Fruit fly (Drosophila melanogaster) whole organism, wandering third instar larva: ENCODE measurements around the gene CG13086.

Experiments
- CG32264 ChIP-seq: fragments of 200-800 bp; sonication (Bioruptor generic); optimal IDR thresholded peaks from 2 replicates; lab custom pipeline; 2016; ENCODE audit warnings: missing biosample characterization, missing genetic modification characterization
- CG9705 ChIP-seq: fragments of 200-800 bp; sonication (Bioruptor generic); optimal IDR thresholded peaks from 2 replicates; lab custom pipeline; 2018; ENCODE audit warnings: missing biosample characterization, mild to moderate bottlenecking, missing genetic modification characterization
- CrebA ChIP-seq: fragments of 200-800 bp; sonication (Bioruptor generic); optimal IDR thresholded peaks from 2 replicates; lab custom pipeline; 2016; ENCODE audit warnings: missing biosample characterization, mild to moderate bottlenecking, missing genetic modification characterization, borderline replicate concordance
- Dfd ChIP-seq: fragments of >200 bp; optimal IDR thresholded peaks from 2 replicates; lab custom pipeline; 2017; ENCODE audit warnings: missing biosample characterization, missing genetic modification characterization
- Dif ChIP-seq: fragments of 200-275, 200-300 bp; sonication (Bioruptor generic); optimal IDR thresholded peaks from 2 replicates; lab custom pipeline; 2018; ENCODE audit warnings: missing biosample characterization, missing genetic modification characterization; ENCODE audit not compliant: partially characterized antibody
- GATAd ChIP-seq: sonication (Bioruptor generic); optimal IDR thresholded peaks from 2 replicates; lab custom pipeline; 2016; ENCODE audit warnings: missing biosample characterization, missing genetic modification characterization
- HLH106 ChIP-seq: fragments of 200-800 bp; optimal IDR thresholded peaks from 3 replicates; lab custom pipeline; 2019; ENCODE audit warnings: missing biosample characterization, mild to moderate bottlenecking, missing genetic modification characterization, moderate library complexity
- Hnf4 ChIP-seq: fragments of 200-800 bp; sonication (Bioruptor generic); optimal IDR thresholded peaks from 2 replicates; lab custom pipeline; 2016; ENCODE audit warnings: missing biosample characterization, mild to moderate bottlenecking, missing genetic modification characterization
- Hr83 ChIP-seq: fragments of 200-300 bp; sonication (Bioruptor generic); optimal IDR thresholded peaks from 2 replicates; lab custom pipeline; 2016; ENCODE audit warnings: missing biosample characterization, mild to moderate bottlenecking, missing genetic modification characterization, moderate library complexity; ENCODE audit not compliant: poor library complexity, severe bottlenecking
- Jra ChIP-seq: sonication (Bioruptor generic); optimal IDR thresholded peaks from 2 replicates; lab custom pipeline; 2016; ENCODE audit warnings: missing biosample characterization, missing genetic modification characterization
- Mio ChIP-seq: sonication (Bioruptor generic); optimal IDR thresholded peaks from 2 replicates; lab custom pipeline; 2016; ENCODE audit warnings: missing biosample characterization, missing genetic modification characterization
- OdsH ChIP-seq: fragments of 200-800 bp; sonication (Bioruptor generic); optimal IDR thresholded peaks from 2 replicates; lab custom pipeline; 2016; ENCODE audit warnings: missing biosample characterization, mild to moderate bottlenecking, missing genetic modification characterization
- Sp1 ChIP-seq: fragments of 200-800 bp; sonication (Bioruptor generic); optimal IDR thresholded peaks from 3 replicates; lab custom pipeline; 2019; ENCODE audit warnings: missing biosample characterization, mild to moderate bottlenecking, missing genetic modification characterization, moderate library complexity
- Vsx2 ChIP-seq: fragments of 200-300, 225-300 bp; sonication (Bioruptor generic); optimal IDR thresholded peaks from 2 replicates; lab custom pipeline; 2018; ENCODE audit warnings: missing biosample characterization, missing genetic modification characterization; ENCODE audit not compliant: partially characterized antibody
- br ChIP-seq: fragments of 200-800 bp; sonication (Bioruptor generic); optimal IDR thresholded peaks from 2 replicates; lab custom pipeline; 2016; ENCODE audit warnings: missing biosample characterization, missing genetic modification characterization
- brk ChIP-seq: fragments of 200-800 bp; sonication (Bioruptor generic); optimal IDR thresholded peaks from 2 replicates; lab custom pipeline; 2016; ENCODE audit warnings: missing biosample characterization, mild to moderate bottlenecking, missing genetic modification characterization
- dl ChIP-seq, 2 experiments: fragments of 175-275, 200-275 bp in 1 of 2; fragments of 200-275 bp in 1 of 2; sonication (Bioruptor generic); optimal IDR thresholded peaks; lab custom pipeline; 2018; ENCODE audit warnings: mild to moderate bottlenecking in 2 of 2, missing biosample characterization in 2 of 2, missing genetic modification characterization in 2 of 2, moderate library complexity in 2 of 2; ENCODE audit not compliant: partially characterized antibody in 2 of 2, insufficient read depth in 1 of 2
- dmrt93B ChIP-seq: fragments of 200-800 bp; sonication (Bioruptor generic); optimal IDR thresholded peaks from 2 replicates; lab custom pipeline; 2018; ENCODE audit warnings: missing biosample characterization, mild to moderate bottlenecking, missing genetic modification characterization
- dsf ChIP-seq: sonication (Bioruptor generic); optimal IDR thresholded peaks from 2 replicates; lab custom pipeline; 2016; ENCODE audit warnings: missing biosample characterization, missing genetic modification characterization, borderline replicate concordance
- ey ChIP-seq: fragments of 200-800 bp; sonication (Bioruptor generic); optimal IDR thresholded peaks from 2 replicates; lab custom pipeline; 2016; ENCODE audit warnings: missing biosample characterization, missing genetic modification characterization
- foxo ChIP-seq, 2 experiments: fragments of 200-800 bp; sonication (Bioruptor generic); optimal IDR thresholded peaks; 2 replicates in 1 of 2; 3 replicates in 1 of 2; lab custom pipeline; 2016 to 2017; ENCODE audit warnings: missing biosample characterization in 2 of 2, missing genetic modification characterization in 2 of 2
- fru ChIP-seq: fragments of 200-800 bp; sonication (Bioruptor generic); optimal IDR thresholded peaks from 3 replicates; lab custom pipeline; 2016; ENCODE audit warnings: missing biosample characterization, mild to moderate bottlenecking, missing genetic modification characterization
- h ChIP-seq: fragments of 200-800 bp; sonication (Bioruptor generic); optimal IDR thresholded peaks from 3 replicates; lab custom pipeline; 2016; ENCODE audit warnings: missing biosample characterization, mild to moderate bottlenecking, missing genetic modification characterization
- jim ChIP-seq: fragments of 175-275, 200-325 bp; sonication (Bioruptor generic); optimal IDR thresholded peaks from 2 replicates; lab custom pipeline; 2016; ENCODE audit warnings: missing biosample characterization, mild to moderate bottlenecking, missing genetic modification characterization
- pan ChIP-seq: fragments of >200 bp; optimal IDR thresholded peaks from 2 replicates; lab custom pipeline; 2017
- psq ChIP-seq: fragments of 200-800 bp; sonication (Bioruptor generic); optimal IDR thresholded peaks from 3 replicates; lab custom pipeline; 2017; ENCODE audit warnings: missing biosample characterization, mild to moderate bottlenecking, missing genetic modification characterization, moderate library complexity
- rgr ChIP-seq: fragments of 200-800 bp; sonication (Bioruptor generic); optimal IDR thresholded peaks from 3 replicates; lab custom pipeline; 2016; ENCODE audit warnings: missing biosample characterization, mild to moderate bottlenecking, missing genetic modification characterization
- sage ChIP-seq: fragments of 200-800 bp; sonication (Bioruptor generic); optimal IDR thresholded peaks from 2 replicates; lab custom pipeline; 2016; ENCODE audit warnings: missing biosample characterization, mild to moderate bottlenecking, missing genetic modification characterization
- sv ChIP-seq: fragments of 200-800 bp; sonication (Bioruptor generic); optimal IDR thresholded peaks from 3 replicates; lab custom pipeline; 2016; ENCODE audit warnings: missing biosample characterization, missing genetic modification characterization
- tai ChIP-seq: sonication (Bioruptor generic); optimal IDR thresholded peaks from 2 replicates; lab custom pipeline; 2016; ENCODE audit warnings: missing biosample characterization, missing genetic modification characterization
- woc ChIP-seq: sonication (Bioruptor generic); optimal IDR thresholded peaks from 2 replicates; lab custom pipeline; 2016; ENCODE audit warnings: missing biosample characterization, mild to moderate bottlenecking, missing genetic modification characterization

Gene CG13086

DNA sequence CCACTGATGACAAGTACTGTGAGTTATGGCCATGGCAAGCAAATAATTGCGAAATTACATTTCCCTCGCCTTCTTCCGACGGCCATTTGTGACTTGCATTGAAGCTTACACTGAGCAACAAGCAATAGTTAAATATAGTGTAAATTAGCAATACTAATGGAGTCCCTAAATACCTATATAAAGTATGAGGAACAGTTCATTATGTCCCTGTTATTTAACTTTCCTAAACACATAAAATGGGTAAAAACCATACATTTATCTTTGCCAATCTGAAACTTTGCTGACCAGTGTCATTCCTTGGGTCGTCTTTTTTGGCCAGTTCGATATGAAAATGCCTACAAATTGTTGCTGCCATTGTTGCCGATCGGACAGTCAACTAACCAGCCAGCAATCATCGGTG is 38.8 kb upstream of the CG13086 start:
- TF ChIP-seq foxo (GFP tag; optimal IDR thresholded peaks at IDR 0.05; lab: Kevin White, UChicago) (peak in 1 of 2 experiments; percentile 39), fru (GFP tag; lab: Kevin White, UChicago) (peak; percentile 36), sage (no peak), CG32264 (no peak), h (GFP tag; lab: Kevin White, UChicago) (peak; percentile 48), Mio (GFP tag; lab: Kevin White, UChicago) (no peak), dsf (GFP tag; lab: Kevin White, UChicago) (no peak), ey (GFP tag; lab: Kevin White, UChicago) (peak; percentile 41), Hr83 (GFP tag; lab: Kevin White, UChicago) (no peak), Hnf4 (GFP tag; lab: Kevin White, UChicago) (peak; percentile 0), rgr (GFP tag; lab: Kevin White, UChicago) (peak; percentile 39), OdsH (GFP tag; lab: Kevin White, UChicago) (peak; percentile 31), dl (GFP tag; optimal IDR thresholded peaks at IDR 0.05; lab: Kevin White, UChicago; ENCODE audit: insufficient read depth in 1 of 2, partially characterized antibody in 2 of 2) (no peak), Sp1 (peak; percentile 13), Dfd (GFP tag; lab: Kevin White, UChicago) (no peak), psq (peak; percentile 6), br (GFP tag; lab: Kevin White, UChicago) (peak; percentile 34), CG9705 (no peak), sv (no peak), brk (GFP tag; lab: Kevin White, UChicago) (no peak), pan (lab: Kevin White, UChicago) (no peak), Jra (GFP tag; lab: Kevin White, UChicago) (no peak), CrebA (GFP tag; lab: Kevin White, UChicago) (no peak), woc (GFP tag; lab: Kevin White, UChicago) (peak; percentile 1), GATAd (GFP tag; lab: Kevin White, UChicago) (no peak), Vsx2 (GFP tag; lab: Kevin White, UChicago) (no peak), jim (GFP tag; lab: Kevin White, UChicago) (no peak)

DNA sequence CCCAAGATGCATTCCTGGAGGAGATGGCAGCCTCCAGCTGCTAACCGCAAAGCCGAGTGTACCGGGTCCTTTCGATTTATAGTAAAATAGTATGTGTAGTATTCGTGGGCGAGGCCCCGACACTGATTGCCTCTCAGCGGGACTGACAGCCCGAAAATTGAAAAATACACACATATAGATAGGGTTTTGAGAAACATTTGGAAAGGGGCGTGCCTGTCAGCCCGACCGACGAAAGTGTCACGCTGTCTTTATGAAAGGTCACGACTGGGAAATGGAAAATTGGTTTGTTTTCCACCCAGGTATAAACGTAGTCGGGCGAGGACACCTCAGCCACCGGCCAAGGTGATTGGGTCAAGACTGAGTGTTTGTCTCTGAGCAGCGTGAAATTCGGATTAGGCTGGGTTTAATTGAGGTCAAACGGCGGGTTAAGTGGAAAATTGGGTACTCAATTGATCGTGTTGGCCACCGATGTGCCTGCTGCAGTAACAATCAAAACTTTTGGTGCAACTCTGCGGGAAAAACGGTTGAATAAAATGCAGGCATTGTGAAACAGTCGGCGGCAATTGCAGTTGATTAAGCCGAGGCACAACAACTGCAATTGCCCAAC is 37.3 kb upstream of the CG13086 start:
- no peak for TF ChIP-seq brk (GFP tag; lab: Kevin White, UChicago)
- no peak for TF ChIP-seq Dfd (GFP tag; lab: Kevin White, UChicago)
- TF ChIP-seq HLH106 (tag; lab: Kevin White, UChicago), result no peak
- no peak for TF ChIP-seq CG9705
- no peak for TF ChIP-seq dmrt93B (GFP tag; lab: Kevin White, UChicago)
- TF ChIP-seq sage, result no peak
- no peak for TF ChIP-seq CrebA (GFP tag; lab: Kevin White, UChicago)
- no peak for TF ChIP-seq rgr (GFP tag; lab: Kevin White, UChicago)
- no peak for TF ChIP-seq Hnf4 (GFP tag; lab: Kevin White, UChicago)
- TF ChIP-seq tai (GFP tag; lab: Kevin White, UChicago), result no peak
- no peak for TF ChIP-seq CG32264

DNA sequence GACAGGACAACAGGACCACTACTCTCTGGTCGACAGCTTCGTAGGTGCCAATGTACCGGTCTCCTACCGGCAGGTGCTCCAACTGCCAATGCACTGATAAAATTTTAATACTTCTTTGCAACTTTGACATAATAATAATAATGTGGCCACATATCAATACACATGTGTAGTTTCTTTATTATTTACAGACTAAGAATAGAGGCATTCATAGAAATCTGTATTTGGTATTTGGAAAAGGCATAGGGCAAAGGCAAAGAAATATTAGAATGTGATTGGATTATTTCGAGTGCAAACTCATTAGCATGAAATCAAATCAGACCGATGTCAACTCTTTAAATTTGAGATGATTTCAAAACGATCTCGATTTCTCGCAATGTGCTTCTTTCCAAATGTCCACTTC is 36.3 kb upstream of the CG13086 start:
- TF ChIP-seq HLH106 (tag; lab: Kevin White, UChicago) (peak; percentile 21), h (GFP tag; lab: Kevin White, UChicago) (peak; percentile 1), tai (GFP tag; lab: Kevin White, UChicago) (no peak), sv (no peak), Dif (GFP tag; lab: Kevin White, UChicago) (no peak), fru (GFP tag; lab: Kevin White, UChicago) (peak; percentile 4), Jra (GFP tag; lab: Kevin White, UChicago) (no peak)

DNA sequence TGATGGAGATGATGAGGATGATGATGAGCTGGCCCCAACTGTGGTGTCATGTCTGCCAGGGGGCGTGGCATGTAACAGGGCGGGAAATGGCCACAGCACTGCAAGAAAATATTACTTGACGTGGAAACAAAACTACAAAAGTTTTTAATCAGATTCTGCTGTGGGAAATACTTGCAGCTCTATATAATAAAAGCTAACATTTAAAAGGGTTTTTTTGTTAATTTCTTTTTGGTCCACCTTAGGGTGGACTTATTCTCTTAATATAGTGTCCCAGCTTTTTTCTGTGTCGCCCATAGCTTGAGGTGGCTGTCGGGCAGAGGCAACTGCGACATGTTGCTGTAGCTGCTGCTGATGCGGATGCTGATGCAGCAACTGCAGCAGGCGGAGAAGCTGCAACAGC is 35.6 kb upstream of the CG13086 start:
- peak; percentile 12 for TF ChIP-seq woc (GFP tag; lab: Kevin White, UChicago)
- peak; percentile 25 for TF ChIP-seq rgr (GFP tag; lab: Kevin White, UChicago)
- peak; percentile 63 for TF ChIP-seq fru (GFP tag; lab: Kevin White, UChicago)
- no peak for TF ChIP-seq CG32264
- peak; percentile 41 for TF ChIP-seq br (GFP tag; lab: Kevin White, UChicago)
- TF ChIP-seq Sp1, result peak; percentile 49
- no peak for TF ChIP-seq jim (GFP tag; lab: Kevin White, UChicago)
- peak; percentile 39 for TF ChIP-seq ey (GFP tag; lab: Kevin White, UChicago)
- peak; percentile 36 for TF ChIP-seq h (GFP tag; lab: Kevin White, UChicago)
- TF ChIP-seq Dfd (GFP tag; lab: Kevin White, UChicago), result no peak
- peak; percentile 4 for TF ChIP-seq sage
- peak; percentile 52 for TF ChIP-seq HLH106 (tag; lab: Kevin White, UChicago)
- TF ChIP-seq Hr83 (GFP tag; lab: Kevin White, UChicago), result no peak
- peak in 1 of 2 experiments; percentile 57 for TF ChIP-seq foxo (GFP tag; optimal IDR thresholded peaks at IDR 0.05; lab: Kevin White, UChicago)
